Worm (Caenorhabditis elegans): ENCODE data around the gene dbn-1.

dbn-1 gene

ce11 chrIII:13762046-13762445 lies at the start of gene dbn-1:
Gene dbn-1, minus strand, starts transcription at chrIII:13762069.
- TF ChIP-seq Y95B8A.8 (GFP tag; IDR thresholded peaks at IDR 0.05): no peak
- peak; percentile 66 for TF ChIP-seq nhr-80 (tag; optimal IDR thresholded peaks at IDR 0.05)
- TF ChIP-seq cebp-1 (GFP tag; IDR thresholded peaks at IDR 0.05): peak; percentile 66; the same call in 1 of the 2 replicates
- TF ChIP-seq cebp-1 (tag; optimal IDR thresholded peaks at IDR 0.05): peak; percentile 86
- no peak for TF ChIP-seq sdz-38 (tag; optimal IDR thresholded peaks at IDR 0.05)
- TF ChIP-seq hmg-1.2 (GFP tag; IDR thresholded peaks at IDR 0.05): no peak
- peak; percentile 3 for TF ChIP-seq F23B12.7 (tag; optimal IDR thresholded peaks at IDR 0.05; ENCODE audit: insufficient read depth)
- no peak for TF ChIP-seq lsy-27 (tag; optimal IDR thresholded peaks at IDR 0.05; ENCODE audit: borderline replicate concordance, insufficient read depth)
- TF ChIP-seq athp-1 (tag; optimal IDR thresholded peaks at IDR 0.05): no peak

ce11 chrIII:13780199-13780706 lies 18.4 kb upstream of the dbn-1 start, which contains the start of gene pot-3:
Gene pot-3, plus strand, starts transcription at chrIII:13780215.
- peak in 1 of 3 experiments; percentile 29 for TF ChIP-seq lin-35 (GFP tag; optimal IDR thresholded peaks at IDR 0.05)
- TF ChIP-seq Y53F4B.3 (GFP tag; IDR thresholded peaks at IDR 0.05): no peak
- no peak for TF ChIP-seq cebp-1 (GFP tag; IDR thresholded peaks at IDR 0.05)
- TF ChIP-seq cebp-1 (tag; optimal IDR thresholded peaks at IDR 0.05): no peak
- peak; percentile 67 for TF ChIP-seq nfya-1 (tag; optimal IDR thresholded peaks at IDR 0.05; ENCODE audit: borderline replicate concordance, insufficient read depth)
- no peak for TF ChIP-seq rpc-1 (optimal IDR thresholded peaks at IDR 0.05)
- TF ChIP-seq rpc-1 (tag; optimal IDR thresholded peaks at IDR 0.05): no peak
- TF ChIP-seq zim-3 (tag; optimal IDR thresholded peaks at IDR 0.05): peak; percentile 64
- TF ChIP-seq T26A5.8 (tag; optimal IDR thresholded peaks at IDR 0.05): peak; percentile 80
- peak; percentile 21 for TF ChIP-seq ztf-22 (GFP tag; optimal IDR thresholded peaks at IDR 0.05)
- TF ChIP-seq bed-1 (GFP tag; IDR thresholded peaks at IDR 0.05): no peak
- peak; percentile 92 for TF ChIP-seq tbx-9 (tag; optimal IDR thresholded peaks at IDR 0.05; ENCODE audit: borderline replicate concordance)

- TF ChIP-seq lsl-1 (GFP tag; optimal IDR thresholded peaks at IDR 0.05) (peak; percentile 27), ZK185.1 (tag; optimal IDR thresholded peaks at IDR 0.05; ENCODE audit: poor library complexity, severe bottlenecking) (peak; percentile 14), ztf-22 (GFP tag; optimal IDR thresholded peaks at IDR 0.05) (no peak), athp-1 (tag; optimal IDR thresholded peaks at IDR 0.05) (no peak)
These were observed 17.7 kb upstream of the dbn-1 start for ce11 chrIII:13779360-13780093.

- TF ChIP-seq dpff-1 (tag; optimal IDR thresholded peaks at IDR 0.05) (no peak), ama-1 (optimal IDR thresholded peaks at IDR 0.05) (no peak), ama-1 (GFP tag; optimal IDR thresholded peaks at IDR 0.05) (peak in 1 of 2 experiments; percentile 11)
These were observed 16.9 kb upstream of the dbn-1 start for ce11 chrIII:13778816-13779215.

ce11 chrIII:13772876-13773275 lies 11.0 kb upstream of the dbn-1 start, which contains the start of gene mdt-29:
Gene mdt-29, plus strand, starts transcription at chrIII:13773176.
- TF ChIP-seq lir-1 (GFP tag; conservative IDR thresholded peaks at IDR 0.05): no peak
- no peak for TF ChIP-seq B0336.3 (GFP tag; IDR thresholded peaks at IDR 0.05)
- TF ChIP-seq aptf-3 (GFP tag; IDR thresholded peaks at IDR 0.05): no peak
- TF ChIP-seq atf-7 (tag; optimal IDR thresholded peaks at IDR 0.05): no peak
- TF ChIP-seq cebp-1 (GFP tag; IDR thresholded peaks at IDR 0.05): no peak
- no peak for TF ChIP-seq cebp-1 (tag; optimal IDR thresholded peaks at IDR 0.05)
- TF ChIP-seq hmg-1.2 (GFP tag; IDR thresholded peaks at IDR 0.05): no peak
- TF ChIP-seq hlh-26 (GFP tag; conservative IDR thresholded peaks at IDR 0.05): no peak
- no peak for TF ChIP-seq Y95B8A.8 (GFP tag; IDR thresholded peaks at IDR 0.05)
- no peak for TF ChIP-seq ama-1 (optimal IDR thresholded peaks at IDR 0.05)
- no peak for TF ChIP-seq ama-1 (GFP tag; optimal IDR thresholded peaks at IDR 0.05)

Measured in whole organism, young adult.